Worm (Caenorhabditis elegans) whole organism, young adult: ENCODE data around the gene clec-47.

Experiments used
- B0019.2 ChIP-seq: fragments of 200-800 bp; sonication (Bioruptor generic); conservative IDR thresholded peaks from 2 replicates; pipeline ENCODE4 v1.3.6; 2022; ENCODE audit warnings: missing genetic modification reagents, missing genetic modification characterization, missing compliant biosample characterization
- B0336.3 ChIP-seq: fragments of 200-800 bp; sonication (Bioruptor generic); IDR thresholded peaks from 2 replicates; pipeline ENCODE4 v1.3.6; 2022; ENCODE audit warnings: missing genetic modification characterization, missing compliant biosample characterization
- C06A6.2 ChIP-seq: fragments of 200-800 bp; sonication (Bioruptor generic); conservative IDR thresholded peaks from 2 replicates; pipeline ENCODE4 v1.3.6; 2022; ENCODE audit warnings: missing genetic modification characterization, missing compliant biosample characterization
- D2030.7 ChIP-seq: fragments of 200-800 bp; sonication (Bioruptor generic); IDR thresholded peaks from 2 replicates; pipeline ENCODE4 v1.3.6; 2022; ENCODE audit warnings: missing genetic modification reagents, missing genetic modification characterization, missing compliant biosample characterization
- F10E7.11 ChIP-seq: sonication (generic microtip); optimal IDR thresholded peaks from 2 replicates; lab custom pipeline; 2017; ENCODE audit warnings: mild to moderate bottlenecking, missing genetic modification characterization, moderate library complexity, missing compliant biosample characterization
- F23B12.7 ChIP-seq: sonication (generic microtip); optimal IDR thresholded peaks from 2 replicates; lab custom pipeline; 2017; ENCODE audit warnings: missing genetic modification characterization, mild to moderate bottlenecking, missing compliant biosample characterization, antibody characterized with exemption, moderate library complexity; ENCODE audit not compliant: insufficient read depth
- F37B4.10 ChIP-seq: fragments of 200-800 bp; sonication (Bioruptor generic); IDR thresholded peaks from 2 replicates; pipeline ENCODE4 v1.3.6; 2022; ENCODE audit warnings: missing genetic modification characterization, missing compliant biosample characterization
- F39B2.1 ChIP-seq: fragments of 200-800 bp; sonication (Bioruptor generic); IDR thresholded peaks from 2 replicates; pipeline ENCODE4 v1.3.6; 2022; ENCODE audit warnings: missing genetic modification reagents, missing genetic modification characterization, missing compliant biosample characterization
- F57A8.1 ChIP-seq: fragments of 200-800 bp; sonication (Bioruptor generic); optimal IDR thresholded peaks from 2 replicates; lab custom pipeline; 2018; ENCODE audit warnings: mild to moderate bottlenecking, missing genetic modification characterization, moderate library complexity, missing compliant biosample characterization
- K11D2.4 ChIP-seq: fragments of 200-800 bp; sonication (Bioruptor generic); IDR thresholded peaks from 2 replicates; pipeline ENCODE4 v1.3.6; 2022; ENCODE audit warnings: missing genetic modification reagents, missing genetic modification characterization, missing compliant biosample characterization
- K12H6.12 ChIP-seq: fragments of 200-800 bp; sonication (Bioruptor generic); optimal IDR thresholded peaks from 2 replicates; lab custom pipeline; 2018; ENCODE audit warnings: mild to moderate bottlenecking, missing genetic modification characterization, missing compliant biosample characterization
- T26A5.8 ChIP-seq: sonication (generic microtip); optimal IDR thresholded peaks from 2 replicates; lab custom pipeline; 2016; ENCODE audit warnings: missing genetic modification characterization, missing compliant biosample characterization
- ZK185.1 ChIP-seq: sonication (generic microtip); optimal IDR thresholded peaks from 2 replicates; lab custom pipeline; 2016; ENCODE audit warnings: mild to moderate bottlenecking, missing genetic modification characterization, missing compliant biosample characterization; ENCODE audit not compliant: poor library complexity, severe bottlenecking
- ama-1 ChIP-seq, 3 experiments: fragments of 150-350 bp in 1 of 3; sonication (generic microtip) in 2 of 3; optimal IDR thresholded peaks; 2 replicates each; lab custom pipeline; 2014 to 2018; ENCODE audit warnings: missing biosample characterization in 2 of 3, missing genetic modification characterization in 2 of 3, missing genetic modification reagents in 2 of 3
- attf-5 ChIP-seq: fragments of 200-800 bp; sonication (Bioruptor generic); optimal IDR thresholded peaks from 2 replicates; lab custom pipeline; 2018; ENCODE audit warnings: mild to moderate bottlenecking, missing genetic modification characterization, missing compliant biosample characterization
- attf-6 ChIP-seq: fragments of 200-800 bp; sonication (Bioruptor generic); IDR thresholded peaks from 2 replicates; pipeline ENCODE4 v1.3.6; 2022; ENCODE audit warnings: missing genetic modification reagents, missing genetic modification characterization, missing compliant biosample characterization
- cebp-1 ChIP-seq, 2 experiments: fragments of 200-800 bp in 1 of 2; sonication (Bioruptor generic) in 1 of 2; sonication (generic microtip) in 1 of 2; IDR thresholded peaks in 1 of 2; optimal IDR thresholded peaks in 1 of 2; 2 replicates each; pipeline versions ENCODE4 v1.3.6 to Lab custom; 2017 to 2022; ENCODE audit warnings: missing compliant biosample characterization in 2 of 2, missing genetic modification characterization in 2 of 2, mild to moderate bottlenecking in 1 of 2, missing genetic modification reagents in 1 of 2, moderate library complexity in 1 of 2
- ceh-100 ChIP-seq: fragments of 200-800 bp; sonication (Bioruptor generic); IDR thresholded peaks from 2 replicates; pipeline ENCODE4 v1.3.6; 2022; ENCODE audit warnings: missing genetic modification reagents, missing genetic modification characterization, missing compliant biosample characterization
- ceh-40 ChIP-seq: fragments of 200-800 bp; sonication (Bioruptor generic); IDR thresholded peaks from 2 replicates; pipeline ENCODE4 v1.3.6; 2022; ENCODE audit warnings: missing genetic modification characterization, missing compliant biosample characterization
- ceh-58 ChIP-seq: fragments of 200-800 bp; sonication (Bioruptor generic); IDR thresholded peaks from 2 replicates; pipeline ENCODE4 v1.3.6; 2022; ENCODE audit warnings: missing genetic modification characterization, missing compliant biosample characterization
- dpff-1 ChIP-seq: sonication (generic microtip); optimal IDR thresholded peaks from 2 replicates; lab custom pipeline; 2017; ENCODE audit warnings: mild to moderate bottlenecking, missing genetic modification characterization, missing compliant biosample characterization
- gei-17 ChIP-seq: fragments of 200-800 bp; sonication (Bioruptor generic); optimal IDR thresholded peaks from 2 replicates; lab custom pipeline; 2018; ENCODE audit warnings: mild to moderate bottlenecking, missing genetic modification characterization, missing compliant biosample characterization
- hlh-26 ChIP-seq: fragments of 200-800 bp; sonication (Bioruptor generic); conservative IDR thresholded peaks from 2 replicates; pipeline ENCODE4 v1.3.6; 2022; ENCODE audit warnings: missing genetic modification reagents, missing genetic modification characterization, missing compliant biosample characterization
- hmg-1.2 ChIP-seq: fragments of 200-800 bp; sonication (Bioruptor generic); IDR thresholded peaks from 2 replicates; pipeline ENCODE4 v1.3.6; 2022; ENCODE audit warnings: missing genetic modification reagents, missing genetic modification characterization, missing compliant biosample characterization
- hsf-1 ChIP-seq: fragments of 200-800 bp; sonication (Bioruptor generic); IDR thresholded peaks from 2 replicates; pipeline ENCODE4 v1.3.6; 2022; ENCODE audit warnings: missing genetic modification reagents, missing genetic modification characterization, missing compliant biosample characterization
- lin-26 ChIP-seq: fragments of 200-800 bp; sonication (Bioruptor generic); IDR thresholded peaks from 2 replicates; pipeline ENCODE4 v1.3.6; 2022; ENCODE audit warnings: missing genetic modification reagents, missing genetic modification characterization, missing compliant biosample characterization
- lin-40 ChIP-seq: sonication (generic microtip); optimal IDR thresholded peaks from 2 replicates; lab custom pipeline; 2016; ENCODE audit warnings: missing genetic modification characterization, mild to moderate bottlenecking, missing compliant biosample characterization, missing genotype, missing genetic modification reagents
- lin-54 ChIP-seq: fragments of 200-800 bp; sonication (Bioruptor generic); optimal IDR thresholded peaks from 2 replicates; lab custom pipeline; 2018; ENCODE audit warnings: mild to moderate bottlenecking, missing genetic modification characterization, missing compliant biosample characterization
- lir-1 ChIP-seq: fragments of 200-800 bp; sonication (Bioruptor generic); conservative IDR thresholded peaks from 2 replicates; pipeline ENCODE4 v1.3.6; 2022; ENCODE audit warnings: missing genetic modification reagents, missing genetic modification characterization, missing compliant biosample characterization
- madf-8 ChIP-seq: fragments of 200-800 bp; sonication (Bioruptor generic); conservative IDR thresholded peaks from 2 replicates; pipeline ENCODE4 v1.3.6; 2022; ENCODE audit warnings: missing genetic modification reagents, missing genetic modification characterization, missing compliant biosample characterization
- nfya-1 ChIP-seq: sonication (generic microtip); optimal IDR thresholded peaks from 2 replicates; lab custom pipeline; 2017; ENCODE audit warnings: antibody characterized with exemption, missing compliant biosample characterization, missing genetic modification characterization, borderline replicate concordance; ENCODE audit not compliant: insufficient read depth
- nfya-2 ChIP-seq: fragments of 200-800 bp; sonication (Bioruptor generic); IDR thresholded peaks from 2 replicates; pipeline ENCODE4 v1.3.6; 2022; ENCODE audit warnings: missing genetic modification reagents, missing genetic modification characterization, missing compliant biosample characterization
- nfyb-1 ChIP-seq: fragments of 200-800 bp; sonication (Bioruptor generic); IDR thresholded peaks from 2 replicates; pipeline ENCODE4 v1.3.6; 2022; ENCODE audit warnings: missing genetic modification reagents, missing genetic modification characterization, missing compliant biosample characterization
- nhr-80 ChIP-seq: sonication (generic microtip); optimal IDR thresholded peaks from 2 replicates; lab custom pipeline; 2016; ENCODE audit warnings: missing genetic modification characterization, missing compliant biosample characterization
- pbrm-1 ChIP-seq: fragments of 200-800 bp; sonication (Bioruptor generic); IDR thresholded peaks from 2 replicates; pipeline ENCODE4 v1.3.6; 2022; ENCODE audit warnings: missing genetic modification reagents, missing genetic modification characterization, missing compliant biosample characterization
- sdz-38 ChIP-seq: sonication (generic microtip); optimal IDR thresholded peaks from 2 replicates; lab custom pipeline; 2016; ENCODE audit warnings: missing genotype, missing genetic modification characterization, missing compliant biosample characterization
- snpc-1.1 ChIP-seq: sonication (generic microtip); optimal IDR thresholded peaks from 2 replicates; lab custom pipeline; 2017; ENCODE audit warnings: missing genetic modification characterization, mild to moderate bottlenecking, missing compliant biosample characterization, antibody characterized with exemption, moderate library complexity, missing genotype, missing genetic modification reagents; ENCODE audit not compliant: insufficient read depth
- snpc-1.3 ChIP-seq: sonication (generic microtip); optimal IDR thresholded peaks from 2 replicates; lab custom pipeline; 2017; ENCODE audit warnings: missing genetic modification characterization, mild to moderate bottlenecking, missing compliant biosample characterization, antibody characterized with exemption, moderate library complexity, missing genotype, missing genetic modification reagents; ENCODE audit not compliant: insufficient read depth
- tbp1 ChIP-seq: fragments of 200-800 bp; sonication (Bioruptor generic); optimal IDR thresholded peaks from 2 replicates; lab custom pipeline; 2018; ENCODE audit warnings: mild to moderate bottlenecking, missing genetic modification characterization, missing compliant biosample characterization
- tbx-9 ChIP-seq: sonication (generic microtip); optimal IDR thresholded peaks from 2 replicates; lab custom pipeline; 2016; ENCODE audit warnings: borderline replicate concordance, missing genetic modification characterization, inconsistent platforms, missing compliant biosample characterization
- ztf-26 ChIP-seq: sonication (generic microtip); optimal IDR thresholded peaks from 2 replicates; lab custom pipeline; 2017; ENCODE audit warnings: missing genetic modification characterization, missing compliant biosample characterization
- ztf-3 ChIP-seq: fragments of 200-800 bp; sonication (Bioruptor generic); optimal IDR thresholded peaks from 2 replicates; lab custom pipeline; 2018; ENCODE audit warnings: mild to moderate bottlenecking, missing genetic modification characterization, missing compliant biosample characterization

clec-47 gene

ce11 chrV:15187083-15188057 lies 11.8 kb downstream of the clec-47 start, which contains the start of the genes cyn-7 and bath-36 (continued):
- TF ChIP-seq ceh-40 = no peak

- peak; percentile 50; the same call in 1 of the 2 replicates for TF ChIP-seq attf-6
- TF ChIP-seq snpc-1.1 (tag; lab: Kevin White, UChicago) = peak; percentile 46
- peak; percentile 76 for TF ChIP-seq lin-40 (tag; lab: Kevin White, UChicago)
- TF ChIP-seq snpc-1.3 (tag; lab: Kevin White, UChicago) = peak; percentile 72
- TF ChIP-seq K12H6.12 (tag; lab: Kevin White, UChicago) = peak; percentile 45
- TF ChIP-seq F39B2.1 (GFP tag; lab: Robert Waterston, UW) = no peak
- peak; percentile 99 for TF ChIP-seq lin-54 (GFP tag; lab: Kevin White, UChicago)
- TF ChIP-seq ceh-100 (GFP tag; lab: Robert Waterston, UW) = peak; percentile 71
- TF ChIP-seq hmg-1.2 (GFP tag; lab: Robert Waterston, UW) = peak; percentile 54
- TF ChIP-seq ztf-3 (GFP tag; lab: Kevin White, UChicago) = no peak
- TF ChIP-seq pbrm-1 = peak; percentile 41; the same call in 1 of the 2 replicates
- TF ChIP-seq cebp-1 (GFP tag; IDR thresholded peaks at IDR 0.05; lab: Robert Waterston, UW) = no peak
- peak; percentile 67 for TF ChIP-seq cebp-1 (tag; optimal IDR thresholded peaks at IDR 0.05; lab: Kevin White, UChicago)
- no peak for TF ChIP-seq gei-17 (GFP tag; lab: Kevin White, UChicago)
- TF ChIP-seq C06A6.2 = no peak; the same call in 1 of the 2 replicates
- no peak for TF ChIP-seq T26A5.8 (tag; lab: Kevin White, UChicago)
- TF ChIP-seq F37B4.10 = no peak
- TF ChIP-seq hsf-1 (GFP tag; lab: Robert Waterston, UW) = peak; percentile 88
- peak; percentile 54 for TF ChIP-seq madf-8
- no peak for TF ChIP-seq nhr-80 (tag; lab: Kevin White, UChicago)
- no peak for TF ChIP-seq tbx-9 (tag; lab: Kevin White, UChicago)
- TF ChIP-seq ceh-40 = no peak
- TF ChIP-seq tbp1 (GFP tag; lab: Kevin White, UChicago) = peak; percentile 56
- TF ChIP-seq attf-5 = peak; percentile 83
- no peak for TF ChIP-seq ceh-58
- no peak; the same call in 1 of the 2 replicates for TF ChIP-seq K11D2.4 (GFP tag; lab: Robert Waterston, UW)
- TF ChIP-seq nfyb-1 (GFP tag; lab: Robert Waterston, UW) = peak; percentile 91
- no peak for TF ChIP-seq F10E7.11
- TF ChIP-seq D2030.7 (GFP tag; lab: Robert Waterston, UW) = peak; percentile 49; the same call in 1 of the 2 replicates
- TF ChIP-seq B0019.2 (GFP tag; lab: Robert Waterston, UW) = no peak
- no peak for TF ChIP-seq lin-26 (GFP tag; lab: Robert Waterston, UW)
- TF ChIP-seq F23B12.7 (tag; lab: Kevin White, UChicago) = peak; percentile 90
- no peak for TF ChIP-seq dpff-1 (tag; lab: Kevin White, UChicago)
- peak; percentile 50 for TF ChIP-seq ztf-26
- no peak for TF ChIP-seq hlh-26 (GFP tag; lab: Robert Waterston, UW)
- TF ChIP-seq B0336.3 (GFP tag; lab: Robert Waterston, UW) = 0 out of 2 replicates have a peak, but pooled peaks have one; percentile 16
- no peak for TF ChIP-seq nfya-1 (tag; lab: Kevin White, UChicago)
- peak; percentile 74 for TF ChIP-seq ZK185.1
- TF ChIP-seq F57A8.1 (GFP tag; lab: Kevin White, UChicago) = no peak
- TF ChIP-seq ama-1 (optimal IDR thresholded peaks at IDR 0.05; lab: Kevin White, UChicago) = no peak
- no peak for TF ChIP-seq ama-1 (GFP tag; optimal IDR thresholded peaks at IDR 0.05; lab: Kevin White, UChicago)
- no peak for TF ChIP-seq nfya-2 (GFP tag; lab: Robert Waterston, UW)
- no peak for TF ChIP-seq sdz-38
- TF ChIP-seq lir-1 (GFP tag; lab: Robert Waterston, UW) = no peak
These were observed 14.0 kb downstream of the clec-47 start, which contains the start of gene cyn-3 for ce11 chrV:15189567-15189966. Gene cyn-3, plus strand, starts transcription at chrV:15189927.
